Fruit fly (Drosophila melanogaster) whole organism, embryonic: Measurements from ENCODE around the gene CG33095.
A peak's percentile ranks its signal among the peaks of the same experiment; 100 is the strongest.

Experiments used
- Atf-2 ChIP-seq: fragments of 200-800 bp; sonication (Bioruptor generic); optimal IDR thresholded peaks from 2 replicates; lab custom pipeline; 2016; ENCODE audit warnings: missing biosample characterization, missing genetic modification characterization
- BtbVII ChIP-seq: fragments of 200-800 bp; sonication (Bioruptor generic); optimal IDR thresholded peaks from 3 replicates; lab custom pipeline; 2017; ENCODE audit warnings: missing biosample characterization, mild to moderate bottlenecking, missing genetic modification characterization
- C15 ChIP-seq: fragments of 200-800 bp; sonication (Bioruptor generic); IDR thresholded peaks from 3 replicates; pipeline ENCODE4 v1.3.6; 2022; ENCODE audit warnings: missing biosample characterization, missing genetic modification characterization
- CG10979 ChIP-seq: fragments of 200-800 bp; sonication (Bioruptor generic); optimal IDR thresholded peaks from 2 replicates; lab custom pipeline; 2018; ENCODE audit warnings: missing biosample characterization, mild to moderate bottlenecking, missing genetic modification characterization, moderate library complexity
- CG12744 ChIP-seq: fragments of 200-800 bp; sonication (Bioruptor generic); optimal IDR thresholded peaks from 2 replicates; lab custom pipeline; 2016; ENCODE audit warnings: missing biosample characterization, missing genetic modification characterization
- CG13287 ChIP-seq: fragments of 200-800 bp; sonication (Bioruptor generic); IDR thresholded peaks from 2 replicates; pipeline ENCODE4 v1.3.6; 2022; ENCODE audit warnings: missing biosample characterization, missing genetic modification characterization; ENCODE audit not compliant: partially characterized antibody
- CG13775 ChIP-seq: fragments of 200-800 bp; sonication (Bioruptor generic); optimal IDR thresholded peaks from 3 replicates; lab custom pipeline; 2017; ENCODE audit warnings: missing biosample characterization, mild to moderate bottlenecking, missing genetic modification characterization
- CG13894 ChIP-seq: fragments of 200-800 bp; sonication (Bioruptor generic); optimal IDR thresholded peaks from 3 replicates; lab custom pipeline; 2018; ENCODE audit warnings: missing biosample characterization, mild to moderate bottlenecking, missing genetic modification characterization, moderate library complexity
- CG14050 ChIP-seq: fragments of 200-800 bp; sonication (Bioruptor generic); IDR thresholded peaks from 3 replicates; pipeline ENCODE4 v1.3.6; 2022; ENCODE audit warnings: missing biosample characterization, missing genetic modification characterization
- CG17361 ChIP-seq: fragments of 200-800 bp; sonication (Bioruptor generic); IDR thresholded peaks from 3 replicates; pipeline ENCODE4 v1.3.6; 2022; ENCODE audit warnings: missing biosample characterization, missing genetic modification characterization
- CG30403 ChIP-seq: fragments of 200-800 bp; sonication (Bioruptor generic); optimal IDR thresholded peaks from 3 replicates; lab custom pipeline; 2016; ENCODE audit warnings: missing biosample characterization, missing genetic modification characterization
- CG31365 ChIP-seq: fragments of 200-800 bp; sonication (Bioruptor generic); optimal IDR thresholded peaks from 2 replicates; lab custom pipeline; 2018; ENCODE audit warnings: missing biosample characterization, mild to moderate bottlenecking, missing genetic modification characterization
- CG31388 ChIP-seq: fragments of 200-800 bp; sonication (Bioruptor generic); optimal IDR thresholded peaks from 2 replicates; lab custom pipeline; 2016; ENCODE audit warnings: missing biosample characterization, missing genetic modification characterization
- CG34224 ChIP-seq: fragments of 200-800 bp; sonication (Bioruptor generic); IDR thresholded peaks from 3 replicates; pipeline ENCODE4 v1.3.6; 2022; ENCODE audit warnings: missing biosample characterization, missing genetic modification characterization; ENCODE audit not compliant: partially characterized antibody
- CG34422 ChIP-seq: fragments of 200-800 bp; sonication (Bioruptor generic); IDR thresholded peaks from 3 replicates; pipeline ENCODE4 v1.3.6; 2022; ENCODE audit warnings: missing biosample characterization, missing genetic modification characterization
- CG43689 ChIP-seq: fragments of 200-800 bp; sonication (Bioruptor generic); IDR thresholded peaks from 2 replicates; pipeline ENCODE4 v1.3.6; 2022; ENCODE audit warnings: missing biosample characterization, missing genetic modification characterization
- CG4404 ChIP-seq: fragments of 200-800 bp; sonication (Bioruptor generic); IDR thresholded peaks from 2 replicates; pipeline ENCODE4 v1.3.6; 2022; ENCODE audit warnings: missing biosample characterization, missing genetic modification characterization
- CG5245 ChIP-seq: fragments of 200-800 bp; sonication (Bioruptor generic); optimal IDR thresholded peaks from 3 replicates; lab custom pipeline; 2016; ENCODE audit warnings: missing biosample characterization, missing genetic modification characterization
- CG6254 ChIP-seq: fragments of 200-800 bp; sonication (Bioruptor generic); optimal IDR thresholded peaks from 3 replicates; lab custom pipeline; 2017; ENCODE audit warnings: mild to moderate bottlenecking, missing biosample characterization, missing genetic modification reagents, missing genetic modification characterization
- CG7357 ChIP-seq: fragments of 200-800 bp; sonication (Bioruptor generic); IDR thresholded peaks from 3 replicates; pipeline ENCODE4 v1.3.6; 2022; ENCODE audit warnings: missing biosample characterization, missing genetic modification characterization
- CG8924 ChIP-seq: fragments of 200-800 bp; optimal IDR thresholded peaks from 3 replicates; lab custom pipeline; 2019; ENCODE audit warnings: missing biosample characterization, mild to moderate bottlenecking, missing genetic modification characterization, moderate library complexity
- CG9215 ChIP-seq: fragments of 200-800 bp; sonication (Bioruptor generic); IDR thresholded peaks from 2 replicates; pipeline ENCODE4 v1.3.6; 2022; ENCODE audit warnings: missing biosample characterization, missing genetic modification characterization
- CG9817 ChIP-seq: fragments of 200-800 bp; sonication (Bioruptor generic); optimal IDR thresholded peaks from 2 replicates; lab custom pipeline; 2018; ENCODE audit warnings: missing biosample characterization, mild to moderate bottlenecking, missing genetic modification characterization, moderate library complexity
- D19A ChIP-seq: fragments of 200-800 bp; optimal IDR thresholded peaks from 3 replicates; lab custom pipeline; 2019; ENCODE audit warnings: missing biosample characterization, mild to moderate bottlenecking, missing genetic modification characterization, moderate library complexity
- D19B ChIP-seq: fragments of 200-800 bp; sonication (Bioruptor generic); optimal IDR thresholded peaks from 2 replicates; lab custom pipeline; 2017; ENCODE audit warnings: missing biosample characterization, mild to moderate bottlenecking, missing genetic modification characterization
- Dip3 ChIP-seq: fragments of 200-800 bp; sonication (Bioruptor generic); optimal IDR thresholded peaks from 3 replicates; lab custom pipeline; 2016; ENCODE audit warnings: missing biosample characterization, missing genetic modification characterization
- Gsc ChIP-seq: fragments of 200-800 bp; sonication (Bioruptor generic); IDR thresholded peaks from 2 replicates; pipeline ENCODE4 v1.3.6; 2022; ENCODE audit warnings: missing biosample characterization, missing genetic modification characterization
- Jarid2 ChIP-seq: fragments of 200-800 bp; sonication (Bioruptor generic); optimal IDR thresholded peaks from 3 replicates; lab custom pipeline; 2017; ENCODE audit warnings: mild to moderate bottlenecking, missing biosample characterization, missing genetic modification reagents, missing genetic modification characterization
- Mrtf ChIP-seq: fragments of 200-800 bp; sonication (Bioruptor generic); IDR thresholded peaks from 3 replicates; pipeline ENCODE4 v1.3.6; 2022; ENCODE audit warnings: missing biosample characterization, missing genetic modification characterization
- Myb ChIP-seq: fragments of 200-800 bp; sonication (Bioruptor generic); optimal IDR thresholded peaks from 2 replicates; lab custom pipeline; 2016; ENCODE audit warnings: missing biosample characterization, missing genetic modification characterization
- Nf-YB ChIP-seq: fragments of 200-800 bp; sonication (Bioruptor generic); optimal IDR thresholded peaks from 3 replicates; lab custom pipeline; 2019; ENCODE audit warnings: missing biosample characterization, mild to moderate bottlenecking, missing genetic modification characterization, moderate library complexity
- Opbp ChIP-seq: fragments of 200-800 bp; sonication (Bioruptor generic); IDR thresholded peaks from 3 replicates; pipeline ENCODE4 v1.3.6; 2022; ENCODE audit warnings: missing biosample characterization, missing genetic modification characterization; ENCODE audit not compliant: partially characterized antibody
- Six4 ChIP-seq: fragments of 200-800 bp; sonication (Bioruptor generic); optimal IDR thresholded peaks from 2 replicates; lab custom pipeline; 2016; ENCODE audit warnings: missing biosample characterization, missing genetic modification characterization
- Taf1 ChIP-seq: fragments of 200-800 bp; sonication (Bioruptor generic); IDR thresholded peaks from 2 replicates; pipeline ENCODE4 v1.3.6; 2022; ENCODE audit warnings: missing biosample characterization, missing genetic modification characterization
- az2 ChIP-seq: fragments of 200-800 bp; sonication (Bioruptor generic); optimal IDR thresholded peaks from 3 replicates; lab custom pipeline; 2016; ENCODE audit warnings: missing biosample characterization, missing genetic modification characterization
- cad ChIP-seq: fragments of >200 bp; optimal IDR thresholded peaks from 2 replicates; lab custom pipeline; 2017; ENCODE audit warnings: missing biosample characterization, missing genetic modification characterization
- caup ChIP-seq: fragments of 200-800 bp; sonication (Bioruptor generic); optimal IDR thresholded peaks from 3 replicates; lab custom pipeline; 2017; ENCODE audit warnings: missing biosample characterization, mild to moderate bottlenecking, missing genetic modification characterization, moderate library complexity; ENCODE audit not compliant: severe bottlenecking
- crc ChIP-seq: fragments of 200-800 bp; sonication (Bioruptor generic); optimal IDR thresholded peaks from 2 replicates; lab custom pipeline; 2016; ENCODE audit warnings: missing biosample characterization, missing genetic modification characterization
- crp ChIP-seq, 2 experiments: fragments of 200-800 bp; sonication (Bioruptor generic); optimal IDR thresholded peaks; 2 replicates in 1 of 2; 3 replicates in 1 of 2; lab custom pipeline; 2017; ENCODE audit warnings: missing biosample characterization in 2 of 2, missing genetic modification characterization in 2 of 2, mild to moderate bottlenecking in 1 of 2, moderate library complexity in 1 of 2
- dan ChIP-seq: fragments of 200-800 bp; sonication (Bioruptor generic); IDR thresholded peaks from 2 replicates; pipeline ENCODE4 v1.3.6; 2022; ENCODE audit warnings: missing biosample characterization, missing genetic modification characterization
- dm ChIP-seq: fragments of 200-800 bp; sonication (Bioruptor generic); optimal IDR thresholded peaks from 3 replicates; lab custom pipeline; 2016; ENCODE audit warnings: missing biosample characterization, missing genetic modification characterization
- dmrt11E ChIP-seq: fragments of 200-800 bp; sonication (Bioruptor generic); optimal IDR thresholded peaks from 3 replicates; lab custom pipeline; 2018; ENCODE audit warnings: missing biosample characterization, mild to moderate bottlenecking, missing genetic modification characterization, moderate library complexity
- ewg ChIP-seq: fragments of 200-800 bp; sonication (Bioruptor generic); optimal IDR thresholded peaks from 3 replicates; lab custom pipeline; 2017; ENCODE audit warnings: mild to moderate bottlenecking, missing biosample characterization, missing genetic modification reagents, missing genetic modification characterization
- ftz-f1 ChIP-seq: fragments of 200-800 bp; sonication (Bioruptor generic); optimal IDR thresholded peaks from 2 replicates; lab custom pipeline; 2016; ENCODE audit warnings: missing biosample characterization, missing genetic modification characterization
- gem ChIP-seq: fragments of 200-800 bp; sonication (Bioruptor generic); optimal IDR thresholded peaks from 2 replicates; lab custom pipeline; 2019; ENCODE audit warnings: missing biosample characterization, mild to moderate bottlenecking, missing genetic modification characterization, moderate library complexity
- inv ChIP-seq: fragments of 200-800 bp; sonication (Bioruptor generic); IDR thresholded peaks from 2 replicates; pipeline ENCODE4 v1.3.6; 2022; ENCODE audit warnings: missing biosample characterization, missing genetic modification characterization; ENCODE audit not compliant: partially characterized antibody
- kah ChIP-seq: fragments of 200-800 bp; sonication (Bioruptor generic); optimal IDR thresholded peaks from 2 replicates; lab custom pipeline; 2018; ENCODE audit warnings: missing biosample characterization, mild to moderate bottlenecking, missing genetic modification characterization
- onecut ChIP-seq: fragments of 200-800 bp; sonication (Bioruptor generic); IDR thresholded peaks from 2 replicates; pipeline ENCODE4 v1.3.6; 2022; ENCODE audit warnings: missing biosample characterization, missing genetic modification characterization
- twi ChIP-seq: fragments of 200-800 bp; optimal IDR thresholded peaks from 2 replicates; lab custom pipeline; 2019; ENCODE audit warnings: missing biosample characterization, mild to moderate bottlenecking, missing genetic modification characterization, moderate library complexity
- unc-4 ChIP-seq: fragments of 200-800 bp; sonication (Bioruptor generic); IDR thresholded peaks from 2 replicates; pipeline ENCODE4 v1.3.6; 2022; ENCODE audit warnings: missing biosample characterization, missing genetic modification characterization; ENCODE audit not compliant: partially characterized antibody
- unpg ChIP-seq: fragments of 200-800 bp; sonication (Bioruptor generic); optimal IDR thresholded peaks from 3 replicates; lab custom pipeline; 2018; ENCODE audit warnings: missing biosample characterization, mild to moderate bottlenecking, missing genetic modification characterization, moderate library complexity

Gene CG33095

DNA sequence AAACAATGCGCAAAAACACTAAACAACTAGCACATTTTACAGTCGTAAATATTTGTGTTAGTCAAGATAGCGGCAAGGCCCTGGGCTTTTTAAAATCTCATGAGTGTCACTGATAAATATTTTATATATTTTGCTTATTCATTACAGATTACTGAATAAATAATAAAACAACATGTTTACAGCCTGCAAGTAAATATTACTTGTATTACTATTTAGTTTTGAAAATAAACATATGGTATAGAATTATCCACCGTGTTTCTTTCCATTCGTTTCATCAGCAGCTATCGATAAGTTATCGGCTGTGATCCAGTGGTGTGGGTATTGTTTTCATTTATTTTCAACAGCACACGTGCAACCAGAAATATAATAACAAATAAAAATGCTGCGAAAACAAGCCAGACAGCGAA, 22.9 kb upstream of the CG33095 start, which contains the start of the genes shams and CG11920 (continued):
- TF ChIP-seq D19A (peak; percentile 20), dan (GFP tag; lab: Robert Waterston, UW) (no peak), CG34422 (GFP tag; lab: Robert Waterston, UW) (peak; percentile 37; the same call in 1 of the 3 replicates), CG4404 (no peak), twi (peak; percentile 45), CG14050 (GFP tag; lab: Robert Waterston, UW) (no peak), C15 (GFP tag; lab: Robert Waterston, UW) (no peak), crp (GFP tag; optimal IDR thresholded peaks at IDR 0.05; lab: Kevin White, UChicago) (peak in 1 of 2 experiments; percentile 73), Six4 (GFP tag; lab: Kevin White, UChicago) (no peak), Mrtf (no peak), CG7357 (GFP tag; lab: Robert Waterston, UW) (no peak), CG5245 (GFP tag; lab: Kevin White, UChicago) (no peak), CG30403 (peak; percentile 29), Gsc (GFP tag; lab: Robert Waterston, UW) (no peak), CG9817 (tag; lab: Kevin White, UChicago) (no peak), Nf-YB (GFP tag; lab: Kevin White, UChicago) (peak; percentile 24), unpg (GFP tag; lab: Kevin White, UChicago) (peak; percentile 29), CG34224 (GFP tag; lab: Robert Waterston, UW) (peak; percentile 73; the same call in 1 of the 3 replicates), CG17361 (GFP tag; lab: Robert Waterston, UW) (no peak), CG12744 (GFP tag; lab: Kevin White, UChicago) (no peak), ftz-f1 (GFP tag; lab: Kevin White, UChicago) (no peak), inv (peak; percentile 34; the same call in 1 of the 2 replicates), Atf-2 (no peak), Jarid2 (no peak), CG6254 (GFP tag; lab: Kevin White, UChicago) (no peak), kah (GFP tag; lab: Kevin White, UChicago) (no peak), BtbVII (GFP tag; lab: Kevin White, UChicago) (no peak), D19B (GFP tag; lab: Kevin White, UChicago) (no peak), gem (tag; lab: Kevin White, UChicago) (peak; percentile 57), CG43689 (GFP tag; lab: Robert Waterston, UW) (no peak), Myb (GFP tag; lab: Kevin White, UChicago) (no peak), CG13894 (tag; lab: Kevin White, UChicago) (no peak), Taf1 (GFP tag; lab: Robert Waterston, UW) (no peak), unc-4 (GFP tag; lab: Robert Waterston, UW) (peak; percentile 67), CG13287 (GFP tag; lab: Robert Waterston, UW) (peak; percentile 74), CG8924 (peak; percentile 88), caup (GFP tag; lab: Kevin White, UChicago) (no peak), CG31388 (GFP tag; lab: Kevin White, UChicago) (no peak), az2 (peak; percentile 2), Opbp (peak; percentile 47; the same call in 1 of the 3 replicates), CG31365 (tag; lab: Kevin White, UChicago) (no peak), onecut (no peak), dmrt11E (tag; lab: Kevin White, UChicago) (peak; percentile 3), CG13775 (peak; percentile 18), dm (GFP tag; lab: Kevin White, UChicago) (peak; percentile 80), CG9215 (GFP tag; lab: Robert Waterston, UW) (no peak), Dip3 (GFP tag; lab: Kevin White, UChicago) (no peak), cad (GFP tag; lab: Kevin White, UChicago) (no peak), CG10979 (tag; lab: Kevin White, UChicago) (peak; percentile 13), crc (no peak), ewg (no peak)
